Comparison of ENCODE assay signal across 2 worm cellular contexts in genomic region chrIV:12719664-12720063, ce11.
TF ChIP-seq lines count a peak whose summit lies in the region.

idpp-7 (plus strand) TSS chrIV:12719964.

TF ChIP-seq in whole organism, L1 larva, 84 proteins besides CTCF, POLR2A, EP300 and RAD21:
- TF ChIP-seq grh-1 (GFP tag; IDR thresholded peaks at IDR 0.05; lab: Robert Waterston, UW) (no peak), dpl-1 (GFP tag; optimal IDR thresholded peaks at IDR 0.05; lab: Kevin White, UChicago) (no peak), efl-3 (GFP tag; optimal IDR thresholded peaks at IDR 0.05; lab: Kevin White, UChicago) (no peak), pqm-1 (tag; optimal IDR thresholded peaks at IDR 0.05; lab: Kevin White, UChicago) (no peak), nhr-28 (tag; optimal IDR thresholded peaks at IDR 0.05; lab: Kevin White, UChicago) (no peak), hpl-2 (GFP tag; optimal IDR thresholded peaks at IDR 0.05; lab: Kevin White, UChicago) (no peak), efl-1 (optimal IDR thresholded peaks at IDR 0.05; lab: Kevin White, UChicago) (no peak), efl-1 (GFP tag; optimal IDR thresholded peaks at IDR 0.05 in 1 of 2; lab: Kevin White, UChicago) (peak in 1 of 2 experiments; percentile 7), C34B4.2 (tag; optimal IDR thresholded peaks at IDR 0.05; lab: Kevin White, UChicago) (no peak), sptf-1 (tag; optimal IDR thresholded peaks at IDR 0.05; lab: Kevin White, UChicago) (no peak), hlh-4 (tag; optimal IDR thresholded peaks at IDR 0.05; lab: Kevin White, UChicago) (no peak), nhr-85 (tag; lab: Kevin White, UChicago) (peak; percentile 41), fkh-4 (tag; optimal IDR thresholded peaks at IDR 0.05; lab: Kevin White, UChicago; ENCODE audit: borderline replicate concordance) (no peak), ceh-63 (GFP tag; optimal IDR thresholded peaks at IDR 0.05; lab: Kevin White, UChicago) (no peak), hlh-17 (GFP tag; optimal IDR thresholded peaks at IDR 0.05; lab: Kevin White, UChicago; ENCODE audit: borderline replicate concordance) (no peak)
TF ChIP-seq in whole organism, L1 larva: peak in this region for 2.

TF ChIP-seq in whole organism, young adult, 124 proteins besides CTCF, POLR2A, EP300 and RAD21:
- TF ChIP-seq hmg-20 (GFP tag; IDR thresholded peaks at IDR 0.05; lab: Robert Waterston, UW) = no peak
- TF ChIP-seq nhr-27 (tag; optimal IDR thresholded peaks at IDR 0.05; lab: Kevin White, UChicago) = no peak
- TF ChIP-seq snpc-1.1 (tag; optimal IDR thresholded peaks at IDR 0.05; lab: Kevin White, UChicago; ENCODE audit: insufficient read depth) = no peak
- TF ChIP-seq madf-3 (GFP tag; IDR thresholded peaks at IDR 0.05; lab: Robert Waterston, UW) = no peak
- no peak for TF ChIP-seq attf-6 (GFP tag; IDR thresholded peaks at IDR 0.05; lab: Robert Waterston, UW)
- no peak for TF ChIP-seq lin-40 (tag; optimal IDR thresholded peaks at IDR 0.05; lab: Kevin White, UChicago)
- TF ChIP-seq K11D2.4 (GFP tag; IDR thresholded peaks at IDR 0.05; lab: Robert Waterston, UW) = no peak
- no peak for TF ChIP-seq B0035.1 (tag; optimal IDR thresholded peaks at IDR 0.05; lab: Kevin White, UChicago)
- TF ChIP-seq ceh-27 (GFP tag; optimal IDR thresholded peaks at IDR 0.05; lab: Kevin White, UChicago) = no peak
- TF ChIP-seq F57A8.1 (GFP tag; optimal IDR thresholded peaks at IDR 0.05; lab: Kevin White, UChicago) = no peak
- peak; percentile 59 for TF ChIP-seq madf-6 (GFP tag; IDR thresholded peaks at IDR 0.05; lab: Robert Waterston, UW)
- no peak for TF ChIP-seq hmg-1.2 (GFP tag; IDR thresholded peaks at IDR 0.05; lab: Robert Waterston, UW)
- peak; percentile 7 for TF ChIP-seq efl-1 (GFP tag; optimal IDR thresholded peaks at IDR 0.05; lab: Kevin White, UChicago)
